Worm (Caenorhabditis elegans): ENCODE measurements around the gene M142.8.

Gene M142.8

ce11 chrIII:10951713-10952112 is 18.3 kb downstream of the M142.8 start:
- TF ChIP-seq zfh-2 (GFP tag; conservative IDR thresholded peaks at IDR 0.05) (peak; percentile 60; the same call in 1 of the 2 replicates), ztf-25 (GFP tag; IDR thresholded peaks at IDR 0.05) (no peak), hlh-26 (GFP tag; conservative IDR thresholded peaks at IDR 0.05) (no peak), attf-5 (GFP tag; optimal IDR thresholded peaks at IDR 0.05) (no peak), let-526 (GFP tag; IDR thresholded peaks at IDR 0.05) (0 out of 2 replicates have a peak, but pooled peaks have one; percentile 26)

- TF ChIP-seq cebp-1 (GFP tag; IDR thresholded peaks at IDR 0.05) (no peak), cebp-1 (tag; optimal IDR thresholded peaks at IDR 0.05) (no peak), mes-4 (tag; optimal IDR thresholded peaks at IDR 0.05) (no peak), F39B2.1 (GFP tag; IDR thresholded peaks at IDR 0.05) (no peak), somi-1 (GFP tag; optimal IDR thresholded peaks at IDR 0.05) (no peak), snpc-3.4 (tag; optimal IDR thresholded peaks at IDR 0.05) (no peak), ceh-79 (tag; optimal IDR thresholded peaks at IDR 0.05) (no peak), K12H6.12 (tag; optimal IDR thresholded peaks at IDR 0.05) (no peak)
Observed at ce11 chrIII:10953160-10953559, 19.7 kb downstream of the M142.8 start, which contains the start of gene zig-5. zig-5 (minus strand) TSS chrIII:10953508.

- TF ChIP-seq ceh-100 (GFP tag; IDR thresholded peaks at IDR 0.05) (no peak), C06A6.2 (GFP tag; conservative IDR thresholded peaks at IDR 0.05) (no peak), madf-6 (GFP tag; IDR thresholded peaks at IDR 0.05) (0 out of 2 replicates have a peak, but pooled peaks have one; percentile 20), nhr-80 (tag; optimal IDR thresholded peaks at IDR 0.05) (no peak), bed-2 (GFP tag; IDR thresholded peaks at IDR 0.05) (no peak), Y79H2A.3 (GFP tag; conservative IDR thresholded peaks at IDR 0.05) (no peak), mcd-1 (GFP tag; IDR thresholded peaks at IDR 0.05) (no peak), F10E7.11 (tag; optimal IDR thresholded peaks at IDR 0.05) (no peak), ztf-18 (tag; optimal IDR thresholded peaks at IDR 0.05) (no peak), him-1 (tag; optimal IDR thresholded peaks at IDR 0.05) (peak; percentile 8), nfya-2 (GFP tag; IDR thresholded peaks at IDR 0.05) (no peak), repo-1 (tag; optimal IDR thresholded peaks at IDR 0.05) (no peak), fkh-3 (tag; optimal IDR thresholded peaks at IDR 0.05) (no peak), ceh-27 (GFP tag; optimal IDR thresholded peaks at IDR 0.05) (no peak), ceh-58 (GFP tag; IDR thresholded peaks at IDR 0.05) (no peak), rpc-1 (optimal IDR thresholded peaks at IDR 0.05) (no peak), rpc-1 (tag; optimal IDR thresholded peaks at IDR 0.05) (peak; percentile 5), madf-3 (GFP tag; IDR thresholded peaks at IDR 0.05) (no peak), hmg-1.2 (GFP tag; IDR thresholded peaks at IDR 0.05) (peak; percentile 17; the same call in 1 of the 2 replicates), lin-40 (tag; optimal IDR thresholded peaks at IDR 0.05) (no peak), ceh-79 (tag; optimal IDR thresholded peaks at IDR 0.05) (no peak), B0336.3 (GFP tag; IDR thresholded peaks at IDR 0.05) (no peak), rcor-1 (GFP tag; IDR thresholded peaks at IDR 0.05) (no peak), lin-26 (GFP tag; IDR thresholded peaks at IDR 0.05) (no peak), attf-3 (GFP tag; conservative IDR thresholded peaks at IDR 0.05) (no peak), tbp1 (GFP tag; optimal IDR thresholded peaks at IDR 0.05) (peak; percentile 33), F49E8.2 (tag; optimal IDR thresholded peaks at IDR 0.05; ENCODE audit: insufficient read depth) (no peak), lsl-1 (GFP tag; optimal IDR thresholded peaks at IDR 0.05) (peak; percentile 15), F39B2.1 (GFP tag; IDR thresholded peaks at IDR 0.05) (no peak), athp-1 (tag; optimal IDR thresholded peaks at IDR 0.05) (no peak), nhr-27 (tag; optimal IDR thresholded peaks at IDR 0.05) (no peak)
Observed at ce11 chrIII:10957236-10957635, 23.8 kb downstream of the M142.8 start.

All from whole organism, young adult.